Fruit fly (Drosophila melanogaster) whole organism, prepupa: Measurements from ENCODE around the gene CG6652.

Experiments used
- Blimp-1 ChIP-seq: fragments of 200-800 bp; sonication (Bioruptor generic); optimal IDR thresholded peaks from 3 replicates; lab custom pipeline; 2017; ENCODE audit warnings: missing biosample characterization, missing genetic modification characterization, mild to moderate bottlenecking, moderate library complexity, missing genetic modification reagents
- CG10631 ChIP-seq: fragments of 200-800 bp; sonication (Bioruptor generic); optimal IDR thresholded peaks from 2 replicates; lab custom pipeline; 2016; ENCODE audit warnings: missing biosample characterization, missing genetic modification characterization
- CG11762 ChIP-seq: fragments of 200-800 bp; sonication (Bioruptor generic); optimal IDR thresholded peaks from 3 replicates; lab custom pipeline; 2016; ENCODE audit warnings: missing biosample characterization, missing genetic modification characterization; ENCODE audit not compliant: insufficient read depth
- CG11902 ChIP-seq: fragments of 200-800 bp; sonication (Bioruptor generic); optimal IDR thresholded peaks from 3 replicates; lab custom pipeline; 2016; ENCODE audit warnings: missing biosample characterization, missing genetic modification characterization
- CG1621 ChIP-seq: fragments of 200-800 bp; sonication (Bioruptor generic); optimal IDR thresholded peaks from 3 replicates; lab custom pipeline; 2018; ENCODE audit warnings: missing biosample characterization, mild to moderate bottlenecking, missing genetic modification characterization
- CG3032 ChIP-seq: fragments of 200-800 bp; optimal IDR thresholded peaks from 2 replicates; lab custom pipeline; 2019; ENCODE audit warnings: missing biosample characterization, mild to moderate bottlenecking, missing genetic modification characterization, moderate library complexity
- CG3919 ChIP-seq: fragments of 200-800 bp; sonication (Bioruptor generic); optimal IDR thresholded peaks from 3 replicates; lab custom pipeline; 2016; ENCODE audit warnings: missing biosample characterization, missing genetic modification characterization
- CG6163 ChIP-seq: fragments of 200-800 bp; sonication (Bioruptor generic); IDR thresholded peaks from 3 replicates; pipeline ENCODE4 v1.3.6; 2022; ENCODE audit warnings: missing biosample characterization, missing genetic modification characterization
- CG6276 ChIP-seq: fragments of 200-800 bp; sonication (Bioruptor generic); optimal IDR thresholded peaks from 2 replicates; lab custom pipeline; 2017; ENCODE audit warnings: missing biosample characterization, mild to moderate bottlenecking, missing genetic modification characterization
- CG6808 ChIP-seq: fragments of 200-800 bp; sonication (Bioruptor generic); optimal IDR thresholded peaks from 3 replicates; lab custom pipeline; 2017; ENCODE audit warnings: missing biosample characterization, missing genetic modification characterization, mild to moderate bottlenecking, moderate library complexity, missing genetic modification reagents
- CG6854 ChIP-seq: fragments of 200-800 bp; sonication (Bioruptor generic); optimal IDR thresholded peaks from 2 replicates; lab custom pipeline; 2017; ENCODE audit warnings: missing biosample characterization, mild to moderate bottlenecking, missing genetic modification characterization
- CG7368 ChIP-seq: fragments of 200-800 bp; sonication (Bioruptor generic); optimal IDR thresholded peaks from 3 replicates; lab custom pipeline; 2016; ENCODE audit warnings: missing biosample characterization, missing genetic modification characterization
- CG8119 ChIP-seq: fragments of 200-800 bp; sonication (Bioruptor generic); IDR thresholded peaks from 3 replicates; pipeline ENCODE4 v1.3.6; 2022; ENCODE audit warnings: missing biosample characterization, missing genetic modification characterization
- Eip75B ChIP-seq: fragments of 200-800 bp; sonication (Bioruptor generic); optimal IDR thresholded peaks from 3 replicates; lab custom pipeline; 2016; ENCODE audit warnings: missing biosample characterization, missing genetic modification characterization
- Eip78C ChIP-seq: fragments of 200-800 bp; sonication (Bioruptor generic); peaks from one replicate; lab custom pipeline; 2016; ENCODE audit warnings: missing biosample characterization, missing genetic modification characterization
- Eip93F ChIP-seq: fragments of 200-800 bp; sonication (Bioruptor generic); optimal IDR thresholded peaks from 2 replicates; lab custom pipeline; 2016; ENCODE audit warnings: missing biosample characterization, mild to moderate bottlenecking, missing genetic modification characterization
- Ets21C ChIP-seq: fragments of 200-800 bp; sonication (Bioruptor generic); optimal IDR thresholded peaks from 3 replicates; lab custom pipeline; 2016; ENCODE audit warnings: missing biosample characterization, missing genetic modification characterization
- Ets96B ChIP-seq: fragments of 200-800 bp; optimal IDR thresholded peaks from 2 replicates; lab custom pipeline; 2019; ENCODE audit warnings: missing biosample characterization, mild to moderate bottlenecking, missing genetic modification characterization, moderate library complexity
- Hr39 ChIP-seq: fragments of 200-800 bp; sonication (Bioruptor generic); optimal IDR thresholded peaks from 2 replicates; lab custom pipeline; 2016; ENCODE audit warnings: missing biosample characterization, missing genetic modification characterization
- Hr4 ChIP-seq: fragments of 200-800 bp; sonication (Bioruptor generic); optimal IDR thresholded peaks from 3 replicates; lab custom pipeline; 2016; ENCODE audit warnings: missing biosample characterization, missing genetic modification characterization
- OdsH ChIP-seq: fragments of 200-800 bp; sonication (Bioruptor generic); optimal IDR thresholded peaks from 3 replicates; lab custom pipeline; 2016; ENCODE audit warnings: missing biosample characterization, missing genetic modification characterization
- Smox ChIP-seq: fragments of 200-800 bp; sonication (Bioruptor generic); optimal IDR thresholded peaks from 3 replicates; lab custom pipeline; 2016; ENCODE audit warnings: missing biosample characterization, missing genetic modification characterization
- Sox102F ChIP-seq: fragments of 200-800 bp; sonication (Bioruptor generic); optimal IDR thresholded peaks from 2 replicates; lab custom pipeline; 2016; ENCODE audit warnings: missing biosample characterization, mild to moderate bottlenecking, missing genetic modification characterization
- Sox15 ChIP-seq: fragments of 200-800 bp; sonication (Bioruptor generic); optimal IDR thresholded peaks from 3 replicates; lab custom pipeline; 2016; ENCODE audit warnings: missing biosample characterization, missing genetic modification characterization
- acj6 ChIP-seq: fragments of 200-800 bp; sonication (Bioruptor generic); optimal IDR thresholded peaks from 3 replicates; lab custom pipeline; 2016; ENCODE audit warnings: missing biosample characterization, missing genetic modification characterization
- cyc ChIP-seq: fragments of 200-800 bp; sonication (Bioruptor generic); optimal IDR thresholded peaks from 3 replicates; lab custom pipeline; 2016; ENCODE audit warnings: missing biosample characterization, missing genetic modification characterization
- dsx ChIP-seq: fragments of 200-800 bp; optimal IDR thresholded peaks from 3 replicates; lab custom pipeline; 2019; ENCODE audit warnings: missing biosample characterization, mild to moderate bottlenecking, missing genetic modification characterization, moderate library complexity; ENCODE audit not compliant: poor library complexity, severe bottlenecking
- esn ChIP-seq: fragments of 200-800 bp; sonication (Bioruptor generic); optimal IDR thresholded peaks from 2 replicates; lab custom pipeline; 2016; ENCODE audit warnings: missing biosample characterization, mild to moderate bottlenecking, missing genetic modification characterization, moderate library complexity
- fd59A ChIP-seq: fragments of 200-800 bp; sonication (Bioruptor generic); optimal IDR thresholded peaks from 2 replicates; lab custom pipeline; 2017; ENCODE audit warnings: missing biosample characterization, mild to moderate bottlenecking, missing genetic modification characterization, missing genetic modification reagents
- fkh ChIP-seq: fragments of 200-800 bp; sonication (Bioruptor generic); optimal IDR thresholded peaks from 3 replicates; lab custom pipeline; 2017; ENCODE audit warnings: missing biosample characterization, mild to moderate bottlenecking, missing genetic modification characterization, moderate library complexity
- spab ChIP-seq: fragments of 200-800 bp; sonication (Bioruptor generic); optimal IDR thresholded peaks from 2 replicates; lab custom pipeline; 2017; ENCODE audit warnings: missing biosample characterization, mild to moderate bottlenecking, missing genetic modification characterization, missing genetic modification reagents
- ss ChIP-seq, 2 experiments: fragments of 200-800 bp; sonication (Bioruptor generic); optimal IDR thresholded peaks; 2 replicates in 1 of 2; 3 replicates in 1 of 2; lab custom pipeline; 2017 to 2018; ENCODE audit warnings: mild to moderate bottlenecking in 2 of 2, missing biosample characterization in 2 of 2, missing genetic modification characterization in 2 of 2, moderate library complexity in 1 of 2

CG6652 gene

DNA sequence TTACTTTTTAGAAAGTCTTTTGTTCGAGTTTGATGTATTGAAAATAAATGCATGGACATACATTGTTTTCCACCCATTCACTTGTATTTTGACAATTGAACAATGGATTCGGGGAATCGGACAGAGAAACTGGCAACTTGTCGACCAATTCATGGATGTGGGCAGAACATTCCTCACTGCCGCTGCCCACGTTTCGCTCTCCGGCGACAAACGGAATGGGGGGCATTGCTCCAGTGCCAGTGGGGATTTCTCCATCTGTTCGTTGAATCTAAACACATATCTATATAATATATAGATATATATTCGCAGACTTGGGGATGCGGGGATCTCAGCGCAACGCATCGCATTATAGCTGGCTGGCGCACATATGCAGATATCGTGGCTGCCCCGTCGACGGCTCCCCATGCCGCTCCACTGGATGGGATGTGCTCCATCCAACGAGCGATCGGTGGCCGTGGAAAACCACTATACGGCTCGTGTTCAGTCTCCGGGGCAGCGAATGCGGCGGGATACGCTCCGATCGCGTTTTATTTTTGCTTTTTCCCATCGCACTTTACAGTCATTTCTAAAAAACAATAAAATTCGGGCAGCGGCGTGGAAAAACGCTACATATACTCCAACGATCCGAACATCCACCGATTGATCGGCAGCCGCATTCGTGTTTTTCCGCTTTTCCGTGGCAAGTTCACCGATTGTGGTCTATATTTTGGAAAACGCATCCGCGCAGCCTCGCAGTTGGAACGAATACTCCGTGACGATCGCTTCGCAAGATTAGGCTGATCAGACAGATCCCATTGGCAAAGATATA, 23.0 kb upstream of the CG6652 start, which contains the start of gene TpnC73F:
TpnC73F (plus strand) TSS at position 633 of the 808 bp plus-strand sequence.
- TF ChIP-seq Ets21C (GFP tag; lab: Kevin White, UChicago): no peak
- TF ChIP-seq acj6 (GFP tag; lab: Kevin White, UChicago): no peak
- no peak for TF ChIP-seq CG7368 (GFP tag; lab: Kevin White, UChicago)
- no peak for TF ChIP-seq spab (GFP tag; lab: Kevin White, UChicago)
- TF ChIP-seq, all 60 proteins: peak for 0

DNA sequence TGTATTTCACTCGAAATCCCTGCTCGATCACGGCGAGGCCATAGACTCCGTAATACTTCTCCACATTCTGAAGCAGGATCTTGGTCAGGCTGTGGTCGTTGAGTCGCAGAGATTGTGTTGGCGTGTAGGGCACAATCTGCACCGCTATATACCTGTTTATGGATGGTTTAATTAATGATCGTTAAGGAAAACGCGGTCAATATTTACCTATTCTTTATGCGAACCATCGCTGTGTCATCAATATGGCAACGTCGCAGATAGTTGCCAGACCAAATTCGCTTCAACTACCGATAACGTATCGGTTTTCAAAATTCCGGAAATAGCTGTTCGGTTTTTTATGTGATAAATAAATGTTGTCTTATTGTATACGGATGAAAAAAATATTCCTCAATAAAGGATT, 22.1 kb upstream of the CG6652 start, which contains the start of gene Pop5:
Pop5 (minus strand) TSS at position 240 of the 400 bp plus-strand sequence.
- TF ChIP-seq CG1621 (tag; lab: Kevin White, UChicago) (peak; percentile 3), Eip78C (GFP tag; lab: Kevin White, UChicago) (no peak), Hr4 (GFP tag; lab: Kevin White, UChicago) (no peak), CG6808 (GFP tag; lab: Kevin White, UChicago) (no peak), CG6163 (GFP tag; lab: Robert Waterston, UW) (no peak), esn (GFP tag; lab: Kevin White, UChicago) (peak; percentile 33), Sox102F (GFP tag; lab: Kevin White, UChicago) (no peak), Eip93F (no peak), ss (GFP tag; optimal IDR thresholded peaks at IDR 0.05; lab: Kevin White, UChicago) (no peak), fkh (GFP tag; lab: Kevin White, UChicago) (peak; percentile 98)

DNA sequence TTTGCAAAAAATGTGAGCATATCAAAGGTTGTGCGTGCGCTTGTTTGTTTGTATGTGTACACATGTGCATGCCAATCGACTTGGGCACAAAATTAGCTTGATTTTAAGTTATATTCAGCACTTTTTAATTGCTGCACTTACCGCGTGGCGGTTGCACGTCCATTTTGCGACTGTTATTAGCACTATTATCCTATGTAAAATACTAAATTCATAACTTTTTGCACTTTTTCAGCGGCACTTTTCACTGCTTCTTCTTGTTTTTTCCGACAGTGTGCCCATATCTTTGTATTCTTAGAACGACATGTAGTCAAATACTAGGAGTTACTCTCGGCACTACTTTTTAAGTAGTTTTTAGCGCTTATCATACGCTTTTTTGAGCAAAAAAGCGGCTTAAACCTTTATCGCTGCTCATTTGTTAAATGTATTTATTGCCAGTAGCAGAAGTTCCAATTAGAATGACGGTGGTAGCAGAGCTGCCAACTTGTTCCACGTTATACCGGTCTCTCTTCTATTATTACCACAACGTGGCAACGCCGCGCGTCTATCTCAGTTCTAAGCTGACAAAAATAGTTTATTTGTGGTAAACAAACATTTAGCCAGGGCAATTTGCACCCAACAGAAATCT, 19.8 kb upstream of the CG6652 start, which contains the start of the genes scaf6 and Papst2:
scaf6 (minus strand) TSS at position 278 of the 625 bp plus-strand sequence.
Papst2 (plus strand) TSS at position 501 of the 625 bp plus-strand sequence.
- no peak for TF ChIP-seq Eip75B
- peak; percentile 10 for TF ChIP-seq CG3032
- peak; percentile 17 for TF ChIP-seq esn (GFP tag; lab: Kevin White, UChicago)
- TF ChIP-seq fkh (GFP tag; lab: Kevin White, UChicago): peak; percentile 95
- TF ChIP-seq fd59A (GFP tag; lab: Kevin White, UChicago): no peak
- no peak for TF ChIP-seq Ets96B (tag; lab: Kevin White, UChicago)
- peak; percentile 63 for TF ChIP-seq CG6854 (GFP tag; lab: Kevin White, UChicago)
- TF ChIP-seq spab (GFP tag; lab: Kevin White, UChicago): no peak

dm6 chr3L:17035492-17035891, 12.8 kb upstream of the CG6652 start, which contains the start of gene beg:
TSS of gene beg (plus strand) at chr3L:17035668.
- TF ChIP-seq Hr39 (GFP tag; lab: Kevin White, UChicago) (no peak), CG11762 (no peak), Ets96B (tag; lab: Kevin White, UChicago) (no peak), CG3919 (no peak), Eip78C (GFP tag; lab: Kevin White, UChicago) (no peak), CG8119 (no peak), Blimp-1 (GFP tag; lab: Kevin White, UChicago) (no peak), Sox15 (GFP tag; lab: Kevin White, UChicago) (no peak)

dm6 chr3L:17033309-17033708, 10.7 kb upstream of the CG6652 start:
- TF ChIP-seq Blimp-1 (GFP tag; lab: Kevin White, UChicago): peak; percentile 95
- TF ChIP-seq CG11902 (GFP tag; lab: Kevin White, UChicago): no peak
- TF ChIP-seq Ets96B (tag; lab: Kevin White, UChicago): no peak

DNA sequence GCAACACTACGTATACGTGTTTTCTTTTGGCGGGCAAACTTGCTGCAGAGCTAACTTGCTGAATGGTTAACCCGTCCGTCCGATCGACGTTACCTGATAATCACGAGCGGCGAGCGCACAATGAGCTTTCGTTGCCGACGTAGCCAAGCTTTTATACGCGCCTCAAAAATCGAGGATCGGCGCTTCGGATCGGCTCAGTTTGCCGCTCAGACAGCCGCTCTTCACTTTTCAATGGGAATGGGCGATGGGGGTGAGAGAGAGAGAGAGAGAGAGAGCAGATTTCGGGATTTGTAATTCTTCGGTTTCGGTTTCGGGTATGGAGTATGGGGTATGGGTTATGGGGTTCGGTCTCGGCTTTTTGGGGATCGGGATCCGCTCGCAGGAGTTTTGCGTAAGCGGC, 9.3 kb upstream of the CG6652 start, which contains the start of gene Ilp8:
Ilp8 (minus strand) TSS at position 110 of the 400 bp plus-strand sequence.
- no peak for TF ChIP-seq Eip75B
- TF ChIP-seq Blimp-1 (GFP tag; lab: Kevin White, UChicago): peak; percentile 13
- no peak for TF ChIP-seq Hr39 (GFP tag; lab: Kevin White, UChicago)
- TF ChIP-seq CG6854 (GFP tag; lab: Kevin White, UChicago): peak; percentile 49
- TF ChIP-seq Ets96B (tag; lab: Kevin White, UChicago): no peak
- TF ChIP-seq OdsH (GFP tag; lab: Kevin White, UChicago): no peak
- no peak for TF ChIP-seq CG6276 (GFP tag; lab: Kevin White, UChicago)
- TF ChIP-seq Smox: no peak
- no peak for TF ChIP-seq CG11762
- TF ChIP-seq spab (GFP tag; lab: Kevin White, UChicago): no peak
- no peak for TF ChIP-seq dsx (GFP tag; lab: Kevin White, UChicago)
- TF ChIP-seq cyc (GFP tag; lab: Kevin White, UChicago): no peak
- TF ChIP-seq CG10631 (GFP tag; lab: Kevin White, UChicago): no peak
